Worm (Caenorhabditis elegans): ENCODE results near the gene Y39E4A.1.

- TF ChIP-seq ztf-11 (tag; optimal IDR thresholded peaks at IDR 0.05): no peak
- no peak for TF ChIP-seq elt-1 (tag; optimal IDR thresholded peaks at IDR 0.05)
- no peak for TF ChIP-seq ceh-82 (tag; optimal IDR thresholded peaks at IDR 0.05)
- TF ChIP-seq nhr-237 (tag; optimal IDR thresholded peaks at IDR 0.05): no peak
- no peak for TF ChIP-seq elt-3 (tag; optimal IDR thresholded peaks at IDR 0.05)
- TF ChIP-seq hmg-11 (tag; optimal IDR thresholded peaks at IDR 0.05): no peak
- no peak for TF ChIP-seq aly-2 (tag; optimal IDR thresholded peaks at IDR 0.05)
- TF ChIP-seq ceh-9 (tag; optimal IDR thresholded peaks at IDR 0.05): no peak
- no peak for TF ChIP-seq R02D3.7 (tag; optimal IDR thresholded peaks at IDR 0.05)
- no peak for TF ChIP-seq nfya-1 (tag; optimal IDR thresholded peaks at IDR 0.05; ENCODE audit: insufficient read depth)
- TF ChIP-seq jun-1 (tag; optimal IDR thresholded peaks at IDR 0.05): no peak
- TF ChIP-seq unc-39 (tag; optimal IDR thresholded peaks at IDR 0.05): no peak
Observed at ce11 chrIII:12993055-12993454, 41.8 kb downstream of the Y39E4A.1 start.

Data from whole organism, L3 larva.